Worm (Caenorhabditis elegans): ENCODE data around the gene EEED8.4.

- TF ChIP-seq mab-5 (tag; optimal IDR thresholded peaks at IDR 0.05) (no peak), nhr-12 (tag; optimal IDR thresholded peaks at IDR 0.05) (no peak), unc-62 (GFP tag; optimal IDR thresholded peaks at IDR 0.05) (no peak), lin-13 (GFP tag; optimal IDR thresholded peaks at IDR 0.05) (no peak), ztf-4 (tag; optimal IDR thresholded peaks at IDR 0.05) (no peak), R02D3.7 (tag; optimal IDR thresholded peaks at IDR 0.05) (no peak), lin-39 (tag; optimal IDR thresholded peaks at IDR 0.05) (no peak), ZK546.5 (tag; optimal IDR thresholded peaks at IDR 0.05) (no peak), ztf-11 (tag; optimal IDR thresholded peaks at IDR 0.05) (no peak), snpc-4 (tag; optimal IDR thresholded peaks at IDR 0.05) (no peak), elt-3 (tag; optimal IDR thresholded peaks at IDR 0.05) (no peak)
These were observed 3.3 kb downstream of the EEED8.4 start, which contains the start of the genes EEED8.13 and EEED8.18 for ce11 chrII:5412467-5412866.

Measured in whole organism, L2 larva.